Fruit fly (Drosophila melanogaster) whole organism, embryonic: ENCODE measurements around the gene CG42823.

ENCODE experiments used
- ATbp ChIP-seq: fragments of 200-800 bp; sonication (Bioruptor generic); optimal IDR thresholded peaks from 2 replicates; lab custom pipeline; 2017; ENCODE audit warnings: missing biosample characterization, mild to moderate bottlenecking, missing genetic modification characterization, missing genetic modification reagents
- CG10209 ChIP-seq: fragments of 200-800 bp; sonication (Bioruptor generic); optimal IDR thresholded peaks from 3 replicates; lab custom pipeline; 2017; ENCODE audit warnings: missing biosample characterization, mild to moderate bottlenecking, missing genetic modification characterization, missing genetic modification reagents
- CG11456 ChIP-seq: fragments of 200-800 bp; sonication (Bioruptor generic); IDR thresholded peaks from 3 replicates; pipeline ENCODE4 v1.3.6; 2022; ENCODE audit warnings: missing biosample characterization, missing genetic modification characterization
- CG11696 ChIP-seq: fragments of 200-800 bp; sonication (Bioruptor generic); IDR thresholded peaks from 2 replicates; pipeline ENCODE4 v1.3.6; 2022; ENCODE audit warnings: missing biosample characterization, missing genetic modification characterization
- CG1233 ChIP-seq: fragments of 200-800 bp; sonication (Bioruptor generic); optimal IDR thresholded peaks from 4 replicates; lab custom pipeline; 2018; ENCODE audit warnings: missing biosample characterization, mild to moderate bottlenecking, missing genetic modification characterization
- CG14050 ChIP-seq: fragments of 200-800 bp; sonication (Bioruptor generic); IDR thresholded peaks from 3 replicates; pipeline ENCODE4 v1.3.6; 2022; ENCODE audit warnings: missing biosample characterization, missing genetic modification characterization
- CG14667 ChIP-seq: fragments of 200-800 bp; sonication (Bioruptor generic); IDR thresholded peaks from 2 replicates; pipeline ENCODE4 v1.3.6; 2022; ENCODE audit warnings: missing biosample characterization, missing genetic modification characterization
- CG1602 ChIP-seq: fragments of 200-800 bp; sonication (Bioruptor generic); optimal IDR thresholded peaks from 3 replicates; lab custom pipeline; 2016; ENCODE audit warnings: missing biosample characterization, missing genetic modification characterization
- CG1603 ChIP-seq: fragments of 200-800 bp; sonication (Bioruptor generic); optimal IDR thresholded peaks from 2 replicates; lab custom pipeline; 2019; ENCODE audit warnings: missing biosample characterization, mild to moderate bottlenecking, missing genetic modification characterization, moderate library complexity
- CG17186 ChIP-seq: fragments of 200-800 bp; sonication (Bioruptor generic); optimal IDR thresholded peaks from 3 replicates; lab custom pipeline; 2017; ENCODE audit warnings: missing biosample characterization, missing genetic modification reagents, missing genetic modification characterization
- CG17802 ChIP-seq: fragments of 200-800 bp; sonication (Bioruptor generic); optimal IDR thresholded peaks from 2 replicates; lab custom pipeline; 2018; ENCODE audit warnings: missing biosample characterization, mild to moderate bottlenecking, missing genetic modification characterization, moderate library complexity
- CG18011 ChIP-seq: fragments of 200-800 bp; sonication (Bioruptor generic); optimal IDR thresholded peaks from 2 replicates; lab custom pipeline; 2017; ENCODE audit warnings: missing biosample characterization, missing genetic modification characterization, mild to moderate bottlenecking, moderate library complexity, missing genotype
- CG2120 ChIP-seq: fragments of 200-800 bp; sonication (Bioruptor generic); optimal IDR thresholded peaks from 3 replicates; lab custom pipeline; 2016; ENCODE audit warnings: missing biosample characterization, missing genetic modification characterization
- CG2889 ChIP-seq: fragments of 200-800 bp; sonication (Bioruptor generic); IDR thresholded peaks from 3 replicates; pipeline ENCODE4 v1.3.6; 2022; ENCODE audit warnings: missing biosample characterization, missing genetic modification characterization
- CG30431 ChIP-seq: fragments of 200-800 bp; sonication (Bioruptor generic); optimal IDR thresholded peaks from 2 replicates; lab custom pipeline; 2017; ENCODE audit warnings: missing biosample characterization, missing genetic modification characterization
- CG31441 ChIP-seq: fragments of 200-800 bp; sonication (Bioruptor generic); IDR thresholded peaks from 2 replicates; pipeline ENCODE4 v1.3.6; 2022; ENCODE audit warnings: missing biosample characterization, missing genetic modification characterization
- CG33213 ChIP-seq: fragments of 200-800 bp; sonication (Bioruptor generic); optimal IDR thresholded peaks from 3 replicates; lab custom pipeline; 2016; ENCODE audit warnings: missing biosample characterization, missing genetic modification characterization
- CG34376 ChIP-seq: fragments of 200-800 bp; sonication (Bioruptor generic); optimal IDR thresholded peaks from 2 replicates; lab custom pipeline; 2018; ENCODE audit warnings: missing biosample characterization, mild to moderate bottlenecking, missing genetic modification characterization
- CG42726 ChIP-seq: fragments of 200-800 bp; sonication (Bioruptor generic); IDR thresholded peaks from 2 replicates; pipeline ENCODE4 v1.3.6; 2022; ENCODE audit warnings: missing biosample characterization, missing genetic modification characterization; ENCODE audit not compliant: partially characterized antibody
- CG4730 ChIP-seq: fragments of 200-800 bp; sonication (Bioruptor generic); IDR thresholded peaks from 2 replicates; pipeline ENCODE4 v1.3.6; 2022; ENCODE audit warnings: missing biosample characterization, missing genetic modification characterization
- CG6254 ChIP-seq: fragments of 200-800 bp; sonication (Bioruptor generic); optimal IDR thresholded peaks from 3 replicates; lab custom pipeline; 2017; ENCODE audit warnings: mild to moderate bottlenecking, missing biosample characterization, missing genetic modification reagents, missing genetic modification characterization
- CG6765 ChIP-seq: fragments of 200-800 bp; sonication (Bioruptor generic); optimal IDR thresholded peaks from 3 replicates; lab custom pipeline; 2017; ENCODE audit warnings: missing biosample characterization, mild to moderate bottlenecking, missing genetic modification characterization
- CG7271 ChIP-seq: fragments of 200-800 bp; sonication (Bioruptor generic); optimal IDR thresholded peaks from 2 replicates; lab custom pipeline; 2018; ENCODE audit warnings: missing biosample characterization, mild to moderate bottlenecking, missing genetic modification characterization, moderate library complexity
- CG8089 ChIP-seq: fragments of 200-800 bp; sonication (Bioruptor generic); optimal IDR thresholded peaks from 3 replicates; lab custom pipeline; 2016; ENCODE audit warnings: missing biosample characterization, missing genetic modification characterization
- ERR ChIP-seq: fragments of 200-800 bp; sonication (Bioruptor generic); optimal IDR thresholded peaks from 2 replicates; lab custom pipeline; 2016; ENCODE audit warnings: missing biosample characterization, missing genetic modification characterization
- MTF-1 ChIP-seq: fragments of 200-800 bp; sonication (Bioruptor generic); optimal IDR thresholded peaks from 2 replicates; lab custom pipeline; 2018; ENCODE audit warnings: missing biosample characterization, mild to moderate bottlenecking, missing genetic modification characterization, borderline replicate concordance
- Max ChIP-seq: fragments of 200-800 bp; sonication (Bioruptor generic); optimal IDR thresholded peaks from 2 replicates; lab custom pipeline; 2016; ENCODE audit warnings: missing biosample characterization, mild to moderate bottlenecking, missing genetic modification characterization
- Nf-YA ChIP-seq: fragments of 200-800 bp; sonication (Bioruptor generic); IDR thresholded peaks from 2 replicates; pipeline ENCODE4 v1.3.6; 2022; ENCODE audit warnings: missing biosample characterization, missing genetic modification characterization
- PHDP ChIP-seq: fragments of 200-800 bp; sonication (Bioruptor generic); optimal IDR thresholded peaks from 3 replicates; lab custom pipeline; 2018; ENCODE audit warnings: missing biosample characterization, mild to moderate bottlenecking, missing genetic modification characterization, moderate library complexity
- TFAM ChIP-seq: fragments of 200-800 bp; sonication (Bioruptor generic); optimal IDR thresholded peaks from 2 replicates; lab custom pipeline; 2017; ENCODE audit warnings: missing biosample characterization, missing genetic modification characterization, inconsistent platforms
- aop ChIP-seq: fragments of 200-800 bp; sonication (Bioruptor generic); IDR thresholded peaks from 2 replicates; pipeline ENCODE4 v1.3.6; 2022; ENCODE audit warnings: missing biosample characterization, missing genetic modification characterization
- ap ChIP-seq: fragments of 200-800 bp; sonication (Bioruptor generic); IDR thresholded peaks from 2 replicates; pipeline ENCODE4 v1.3.6; 2022; ENCODE audit warnings: missing biosample characterization, missing genetic modification characterization
- bbx ChIP-seq: fragments of 200-800 bp; sonication (Bioruptor generic); IDR thresholded peaks from 2 replicates; pipeline ENCODE4 v1.3.6; 2022; ENCODE audit warnings: missing biosample characterization, missing genetic modification characterization; ENCODE audit not compliant: partially characterized antibody
- chif ChIP-seq, 2 experiments: fragments of 200-800 bp; sonication (Bioruptor generic); optimal IDR thresholded peaks; 3 replicates each; lab custom pipeline; 2016; ENCODE audit warnings: missing biosample characterization in 2 of 2, missing genetic modification characterization in 2 of 2
- crc ChIP-seq: fragments of 200-800 bp; sonication (Bioruptor generic); optimal IDR thresholded peaks from 2 replicates; lab custom pipeline; 2016; ENCODE audit warnings: missing biosample characterization, missing genetic modification characterization
- gsb-n ChIP-seq: fragments of 200-800 bp; sonication (Bioruptor generic); optimal IDR thresholded peaks from 3 replicates; lab custom pipeline; 2018; ENCODE audit warnings: missing biosample characterization, mild to moderate bottlenecking, missing genetic modification characterization
- lab ChIP-seq: fragments of 200-800 bp; sonication (Bioruptor generic); optimal IDR thresholded peaks from 3 replicates; lab custom pipeline; 2017; ENCODE audit warnings: missing biosample characterization, missing genetic modification characterization, mild to moderate bottlenecking, moderate library complexity, missing genetic modification reagents
- lov ChIP-seq, 2 experiments: fragments of 200-800 bp in 1 of 2; fragments of >200 bp in 1 of 2; sonication (Bioruptor generic) in 1 of 2; IDR thresholded peaks in 1 of 2; optimal IDR thresholded peaks in 1 of 2; 2 replicates in 1 of 2; 3 replicates in 1 of 2; pipeline versions ENCODE4 v1.3.6 to Lab custom; 2017 to 2022; ENCODE audit warnings: missing biosample characterization in 1 of 2, missing genetic modification characterization in 1 of 2
- mirr ChIP-seq: fragments of 200-800 bp; sonication (Bioruptor generic); optimal IDR thresholded peaks from 3 replicates; lab custom pipeline; 2018; ENCODE audit warnings: missing biosample characterization, mild to moderate bottlenecking, missing genetic modification characterization
- mld ChIP-seq: fragments of 200-800 bp; sonication (Bioruptor generic); IDR thresholded peaks from 3 replicates; pipeline ENCODE4 v1.3.6; 2022; ENCODE audit warnings: missing biosample characterization, missing genetic modification characterization; ENCODE audit not compliant: partially characterized antibody
- nmo ChIP-seq: fragments of 200-800 bp; sonication (Bioruptor generic); optimal IDR thresholded peaks from 2 replicates; lab custom pipeline; 2018; ENCODE audit warnings: missing biosample characterization, mild to moderate bottlenecking, missing genetic modification characterization, moderate library complexity
- peb ChIP-seq: fragments of 200-800 bp; sonication (Bioruptor generic); IDR thresholded peaks from 2 replicates; pipeline ENCODE4 v1.3.6; 2022; ENCODE audit warnings: missing biosample characterization, missing genetic modification characterization
- repo ChIP-seq: fragments of 200-800 bp; sonication (Bioruptor generic); optimal IDR thresholded peaks from 2 replicates; lab custom pipeline; 2016; ENCODE audit warnings: missing biosample characterization, missing genetic modification characterization
- sc ChIP-seq, 3 experiments: fragments of >200 bp in 2 of 3; fragments of 200-800 bp in 1 of 3; sonication (Bioruptor generic) in 1 of 3; optimal IDR thresholded peaks; 2 replicates in 2 of 3; 3 replicates in 1 of 3; lab custom pipeline; 2017; ENCODE audit warnings: mild to moderate bottlenecking in 1 of 3, missing biosample characterization in 1 of 3, missing genetic modification characterization in 1 of 3, missing genetic modification reagents in 1 of 3
- sug ChIP-seq: fragments of 200-800 bp; optimal IDR thresholded peaks from 2 replicates; lab custom pipeline; 2019; ENCODE audit warnings: missing biosample characterization, mild to moderate bottlenecking, missing genetic modification characterization, moderate library complexity
- tgo ChIP-seq: fragments of 200-800 bp; sonication (Bioruptor generic); IDR thresholded peaks from 3 replicates; pipeline ENCODE4 v1.3.6; 2022; ENCODE audit warnings: missing biosample characterization, missing genetic modification characterization
- usp ChIP-seq: fragments of >200 bp; optimal IDR thresholded peaks from 2 replicates; lab custom pipeline; 2017; ENCODE audit warnings: missing biosample characterization, missing genetic modification characterization
- vnd ChIP-seq: fragments of 200-800 bp; sonication (Bioruptor generic); IDR thresholded peaks from 3 replicates; pipeline ENCODE4 v1.3.6; 2022; ENCODE audit warnings: missing biosample characterization, missing genetic modification characterization; ENCODE audit not compliant: partially characterized antibody
- wor ChIP-seq: fragments of 200-800 bp; sonication (Bioruptor generic); IDR thresholded peaks from 2 replicates; pipeline ENCODE4 v1.3.6; 2022; ENCODE audit warnings: missing biosample characterization, missing genetic modification characterization

Gene CG42823

dm6 chr3R:17401289-17401752 lies 3.6 kb downstream of the CG42823 start (continued):
- TF ChIP-seq crc (peak; percentile 16), CG34376 (GFP tag; lab: Kevin White, UChicago) (no peak), CG7271 (tag; lab: Kevin White, UChicago) (no peak), tgo (peak; percentile 40; the same call in 1 of the 3 replicates), lab (GFP tag; lab: Kevin White, UChicago) (peak; percentile 13), CG1602 (GFP tag; lab: Kevin White, UChicago) (peak; percentile 22), CG11696 (no peak), mirr (peak; percentile 17), mld (GFP tag; lab: Robert Waterston, UW) (0 out of 3 replicates have a peak, but pooled peaks have one; percentile 41), ap (GFP tag; lab: Robert Waterston, UW) (no peak), CG33213 (GFP tag; lab: Kevin White, UChicago) (peak; percentile 4), aop (GFP tag; lab: Robert Waterston, UW) (no peak), CG6254 (GFP tag; lab: Kevin White, UChicago) (no peak), repo (no peak), sc (optimal IDR thresholded peaks at IDR 0.05; lab: Kevin White, UChicago) (no peak), sc (GFP tag; optimal IDR thresholded peaks at IDR 0.05; lab: Kevin White, UChicago) (no peak), CG18011 (GFP tag; lab: Kevin White, UChicago) (peak; percentile 52), wor (GFP tag; lab: Robert Waterston, UW) (no peak), CG17802 (tag; lab: Kevin White, UChicago) (peak; percentile 66), CG6765 (GFP tag; lab: Kevin White, UChicago) (no peak), chif (GFP tag; optimal IDR thresholded peaks at IDR 0.05; lab: Kevin White, UChicago) (peak in 1 of 2 experiments; percentile 43), ERR (peak; percentile 15), bbx (peak; percentile 82), CG2889 (no peak), CG2120 (peak; percentile 86), Max (GFP tag; lab: Kevin White, UChicago) (no peak), PHDP (tag; lab: Kevin White, UChicago) (peak; percentile 68), CG8089 (no peak), usp (no peak), peb (GFP tag; lab: Robert Waterston, UW) (no peak), lov (optimal IDR thresholded peaks at IDR 0.05; lab: Kevin White, UChicago) (no peak), lov (GFP tag; IDR thresholded peaks at IDR 0.05; lab: Robert Waterston, UW) (no peak), nmo (GFP tag; lab: Kevin White, UChicago) (peak; percentile 54), CG4730 (GFP tag; lab: Robert Waterston, UW) (no peak), ATbp (GFP tag; lab: Kevin White, UChicago) (no peak), Nf-YA (GFP tag; lab: Robert Waterston, UW) (0 out of 2 replicates have a peak, but pooled peaks have one; percentile 28), sug (tag; lab: Kevin White, UChicago) (peak; percentile 52), TFAM (GFP tag; lab: Kevin White, UChicago) (no peak), CG17186 (peak; percentile 21), gsb-n (peak; percentile 52), CG14667 (GFP tag; lab: Robert Waterston, UW) (no peak), CG30431 (GFP tag; lab: Kevin White, UChicago) (no peak), MTF-1 (GFP tag; lab: Kevin White, UChicago) (no peak), CG1233 (GFP tag; lab: Kevin White, UChicago) (no peak), vnd (GFP tag; lab: Robert Waterston, UW) (peak; percentile 72), CG10209 (GFP tag; lab: Kevin White, UChicago) (peak; percentile 43), CG11456 (GFP tag; lab: Robert Waterston, UW) (peak; percentile 74), CG14050 (peak; percentile 11; the same call in 1 of the 3 replicates), CG42726 (GFP tag; lab: Robert Waterston, UW) (peak; percentile 43; the same call in 1 of the 2 replicates), CG1603 (tag; lab: Kevin White, UChicago) (peak; percentile 81), CG31441 (GFP tag; lab: Robert Waterston, UW) (peak; percentile 37)
